Fruit fly (Drosophila melanogaster): Measurements from ENCODE around the gene PPP4R2r.

Gene PPP4R2r

DNA sequence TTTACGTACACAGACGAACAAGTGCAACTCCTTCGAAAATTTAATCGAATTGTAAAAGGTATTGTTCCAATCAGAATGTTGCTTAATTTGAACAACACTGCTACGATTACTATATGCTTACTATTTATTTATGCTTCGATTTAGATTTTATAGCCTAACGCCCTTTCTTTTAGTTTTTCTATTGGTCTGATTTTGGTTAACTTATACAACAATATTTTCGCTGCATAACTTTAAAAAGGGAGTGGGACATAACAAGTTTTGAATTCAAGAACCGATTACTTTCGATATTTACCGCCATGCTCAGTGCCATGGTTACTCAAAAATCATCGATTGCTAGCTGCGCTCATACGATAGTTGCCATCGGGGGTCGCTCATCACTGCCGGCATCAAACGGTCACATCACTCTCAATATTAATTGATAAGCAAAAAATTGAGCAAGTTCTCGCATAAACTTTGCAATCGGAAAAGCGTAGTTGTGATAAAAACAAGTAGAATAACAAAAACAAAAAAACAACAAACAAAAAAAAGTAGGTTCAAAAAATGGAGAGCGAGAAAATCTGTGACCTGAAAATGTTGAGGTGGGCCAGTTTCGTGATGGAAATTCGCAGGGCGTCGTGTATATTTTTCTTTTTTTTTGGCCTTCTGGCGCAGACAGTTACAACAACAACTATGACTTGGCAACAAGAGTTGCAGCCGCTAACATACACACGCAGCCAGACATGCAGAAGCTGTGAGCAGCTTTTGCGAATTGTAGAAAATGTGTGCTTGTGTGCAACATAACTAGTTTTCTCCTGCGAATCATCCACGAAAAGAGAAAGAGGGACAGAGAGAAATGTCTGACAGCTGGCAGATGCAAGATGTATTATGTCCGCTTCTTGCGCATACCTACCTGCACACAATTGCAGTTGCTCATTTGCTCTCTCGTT is at the start of gene PPP4R2r, which contains the start of gene CG2887:
Gene PPP4R2r, plus strand, starts transcription at position 396 of the 926 bp plus-strand sequence.
Gene CG2887, minus strand, starts transcription at position 51 of the 926 bp plus-strand sequence.
- TF ChIP-seq psq (optimal IDR thresholded peaks at IDR 0.05) (no peak), Dll (optimal IDR thresholded peaks at IDR 0.05) (no peak), EcR (GFP tag; optimal IDR thresholded peaks at IDR 0.05) (no peak)

DNA sequence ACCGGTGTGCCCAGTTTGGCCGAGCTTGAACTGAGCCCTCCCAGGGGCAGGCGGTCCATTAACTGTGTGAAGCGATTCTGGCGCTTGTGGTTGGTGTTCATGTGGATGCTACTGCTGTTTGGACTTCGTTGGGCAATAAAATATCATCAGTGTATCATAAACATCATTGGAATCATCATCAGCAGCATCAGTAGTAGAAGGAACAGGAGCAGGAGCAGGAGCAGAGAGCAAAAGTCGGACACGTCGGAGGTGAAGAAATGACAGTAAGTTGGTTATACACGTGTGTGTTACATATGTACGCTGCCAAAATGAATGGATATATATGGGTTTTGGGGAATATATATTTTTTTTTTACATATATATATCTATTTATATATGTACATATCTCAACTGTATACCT is 45.9 kb upstream of the PPP4R2r start, which contains the start of gene CG12640:
Gene CG12640, minus strand, starts transcription at position 101 of the 400 bp plus-strand sequence.
- TF ChIP-seq pan (optimal IDR thresholded peaks at IDR 0.05) (no peak), EcR (GFP tag; optimal IDR thresholded peaks at IDR 0.05) (no peak), usp (GFP tag; optimal IDR thresholded peaks at IDR 0.05) (no peak), Dll (optimal IDR thresholded peaks at IDR 0.05) (no peak), CG8478 (optimal IDR thresholded peaks at IDR 0.05) (no peak), psq (optimal IDR thresholded peaks at IDR 0.05) (no peak)

DNA sequence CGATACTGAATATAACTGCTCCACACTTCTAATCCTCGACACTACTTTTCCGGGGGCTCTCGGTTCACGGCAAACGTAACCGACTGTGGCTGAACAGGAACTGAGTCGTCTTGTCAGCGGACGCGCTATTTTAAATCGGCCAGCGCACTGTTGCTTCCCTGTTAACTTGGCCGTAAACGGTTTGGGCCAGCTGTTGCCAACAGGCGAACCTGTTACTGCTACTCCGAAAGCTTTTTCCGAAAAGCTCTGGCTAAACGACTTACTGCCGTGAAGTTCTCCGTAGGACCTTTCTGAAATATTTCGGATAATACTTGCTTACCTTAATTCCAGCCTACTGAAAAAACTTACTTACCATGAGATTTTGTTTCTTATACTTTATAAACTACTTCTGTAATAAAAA is 23.8 kb upstream of the PPP4R2r start, which contains the start of gene CG32683:
Gene CG32683, minus strand, starts transcription at position 101 of the 400 bp plus-strand sequence.
- TF ChIP-seq CG8478 (optimal IDR thresholded peaks at IDR 0.05): no peak
- no peak for TF ChIP-seq psq (optimal IDR thresholded peaks at IDR 0.05)
- no peak for TF ChIP-seq usp (GFP tag; optimal IDR thresholded peaks at IDR 0.05)
- TF ChIP-seq Dll (optimal IDR thresholded peaks at IDR 0.05): no peak
- TF ChIP-seq pan (optimal IDR thresholded peaks at IDR 0.05): no peak
- TF ChIP-seq EcR (GFP tag; optimal IDR thresholded peaks at IDR 0.05): no peak

DNA sequence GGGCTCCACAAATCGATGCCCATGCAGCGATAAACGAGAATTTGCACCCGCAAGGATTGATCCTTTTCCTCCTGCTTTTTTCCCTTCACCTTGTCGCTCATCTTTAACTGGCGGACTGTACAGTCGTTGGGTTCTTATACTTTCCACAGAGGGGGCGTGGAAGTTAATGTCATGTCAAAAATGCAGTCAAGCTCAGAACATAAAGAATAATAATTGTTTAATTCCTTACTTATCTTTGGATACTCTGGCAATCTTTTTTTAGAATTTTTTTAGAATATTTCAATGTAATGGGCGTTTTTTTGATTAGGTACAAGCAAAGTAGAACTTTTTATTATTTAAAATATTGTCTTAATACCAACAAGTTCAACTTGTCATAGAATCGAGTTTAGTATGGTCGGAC is 19.1 kb upstream of the PPP4R2r start, which contains the start of gene Or9a:
Gene Or9a, minus strand, starts transcription at position 101 of the 400 bp plus-strand sequence.
- no peak for TF ChIP-seq CG8478 (optimal IDR thresholded peaks at IDR 0.05)
- TF ChIP-seq pan (optimal IDR thresholded peaks at IDR 0.05): no peak
- no peak for TF ChIP-seq psq (optimal IDR thresholded peaks at IDR 0.05)
- no peak for TF ChIP-seq EcR (GFP tag; optimal IDR thresholded peaks at IDR 0.05)
- TF ChIP-seq Dll (optimal IDR thresholded peaks at IDR 0.05): no peak
- no peak for TF ChIP-seq usp (GFP tag; optimal IDR thresholded peaks at IDR 0.05)

DNA sequence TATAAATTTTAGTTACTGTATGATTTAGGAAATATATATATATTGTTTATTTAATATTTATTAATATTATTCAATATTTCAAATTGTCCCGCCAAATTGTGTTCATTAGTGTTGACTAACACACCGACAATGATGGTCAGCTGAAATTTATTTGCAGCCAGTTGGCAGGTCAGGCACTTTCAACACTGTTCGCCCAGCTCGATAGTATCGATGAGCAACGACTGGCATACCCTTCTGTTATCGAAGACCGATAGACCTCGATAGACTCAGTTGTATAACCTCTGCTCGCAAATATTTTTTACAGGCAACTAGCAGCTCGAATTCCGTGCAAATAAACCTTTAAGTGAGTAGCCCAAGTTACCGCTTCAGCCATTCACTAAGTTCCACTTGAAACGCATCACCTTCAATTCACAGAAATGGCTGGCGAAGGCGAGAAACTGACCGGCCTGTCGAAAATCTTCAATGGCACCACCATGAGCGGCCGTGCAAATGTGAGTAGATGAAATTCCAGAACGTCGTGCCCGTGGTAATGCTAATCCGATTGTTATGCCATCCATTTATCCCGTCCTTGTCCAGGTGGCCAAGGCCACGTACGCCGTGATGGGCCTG is 18.0 kb upstream of the PPP4R2r start, which contains the start of gene Neb-cGP:
Gene Neb-cGP, plus strand, starts transcription at position 231 of the 609 bp plus-strand sequence.
- TF ChIP-seq pan (optimal IDR thresholded peaks at IDR 0.05): no peak
- no peak for TF ChIP-seq psq (optimal IDR thresholded peaks at IDR 0.05)
- no peak for TF ChIP-seq CG8478 (optimal IDR thresholded peaks at IDR 0.05)
- TF ChIP-seq Dll (optimal IDR thresholded peaks at IDR 0.05): no peak
- TF ChIP-seq EcR (GFP tag; optimal IDR thresholded peaks at IDR 0.05): no peak
- TF ChIP-seq usp (GFP tag; optimal IDR thresholded peaks at IDR 0.05): no peak

DNA sequence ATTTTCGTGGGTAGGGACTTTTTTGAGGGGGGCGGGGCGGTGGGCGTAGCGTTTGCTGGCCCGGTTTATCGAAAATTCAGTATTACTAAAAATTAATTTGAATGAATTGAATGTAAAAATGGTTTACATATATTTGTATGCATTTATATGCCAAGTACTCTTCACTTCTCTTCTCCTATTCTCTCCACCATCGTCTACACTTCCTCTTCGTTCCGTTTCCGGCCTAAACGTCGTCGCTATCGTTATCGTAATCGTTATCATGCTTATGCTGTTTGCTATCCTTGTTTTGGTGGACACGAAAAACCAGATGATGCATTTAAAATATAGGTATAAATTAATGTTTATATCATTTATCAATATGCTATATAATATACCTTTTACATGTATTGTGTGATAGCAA is 16.7 kb upstream of the PPP4R2r start:
- TF ChIP-seq CG8478 (optimal IDR thresholded peaks at IDR 0.05): no peak
- no peak for TF ChIP-seq Dll (optimal IDR thresholded peaks at IDR 0.05)
- no peak for TF ChIP-seq usp (GFP tag; optimal IDR thresholded peaks at IDR 0.05)
- no peak for TF ChIP-seq psq (optimal IDR thresholded peaks at IDR 0.05)
- TF ChIP-seq pan (optimal IDR thresholded peaks at IDR 0.05): no peak
- TF ChIP-seq EcR (GFP tag; optimal IDR thresholded peaks at IDR 0.05): no peak

DNA sequence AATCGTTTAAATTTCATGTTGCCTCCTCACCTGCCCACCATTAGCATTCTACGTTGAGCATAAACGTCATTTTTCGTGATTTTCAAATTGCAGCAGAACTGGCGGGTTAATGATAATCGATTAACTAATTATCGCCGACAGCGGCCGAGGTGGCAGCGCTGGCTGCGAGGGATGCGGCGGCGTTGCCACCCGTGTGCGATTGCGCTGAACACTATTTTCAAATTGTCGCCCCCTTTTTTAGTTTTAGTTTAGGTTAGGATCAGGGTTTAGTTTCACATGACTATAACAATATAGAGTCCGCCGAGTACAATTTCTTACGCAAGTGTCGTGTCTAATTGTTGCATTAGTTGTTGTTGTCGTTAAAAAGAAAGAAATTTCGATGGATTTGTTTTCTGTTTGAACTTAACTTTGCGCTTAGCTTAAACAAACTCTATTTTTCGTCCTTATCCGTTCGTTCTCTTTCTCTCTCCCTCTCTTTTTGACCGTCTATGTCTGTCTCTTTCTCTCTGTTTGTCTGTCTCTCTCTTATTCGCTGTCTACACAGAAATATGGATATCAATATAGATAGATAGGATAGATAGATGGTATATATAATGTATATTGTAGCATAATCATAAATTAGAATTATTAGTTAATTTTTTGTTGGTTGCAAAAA is 15.5 kb upstream of the PPP4R2r start:
- TF ChIP-seq usp (GFP tag; optimal IDR thresholded peaks at IDR 0.05): no peak
- no peak for TF ChIP-seq pan (optimal IDR thresholded peaks at IDR 0.05)

DNA sequence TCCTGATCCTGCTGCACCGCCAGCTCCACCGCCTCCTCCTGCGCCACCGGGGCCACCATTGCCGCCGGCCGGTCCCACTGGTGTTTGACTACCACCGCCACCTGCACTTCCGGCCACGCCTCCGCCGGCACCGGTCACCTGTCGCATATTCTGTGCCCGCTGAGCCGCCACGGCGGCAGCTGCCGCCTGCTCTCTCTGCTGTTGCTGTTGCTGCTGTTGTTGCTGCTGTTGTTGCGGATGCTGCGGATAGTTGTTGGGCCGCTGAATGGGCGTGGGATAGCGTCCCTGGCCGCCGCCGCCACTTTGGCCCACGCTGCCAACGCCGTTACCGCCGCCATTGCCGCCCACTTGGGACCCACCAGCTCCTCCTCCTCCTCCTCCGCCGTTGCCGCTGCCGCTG is 14.1 kb upstream of the PPP4R2r start:
- TF ChIP-seq Dll (optimal IDR thresholded peaks at IDR 0.05): no peak
- no peak for TF ChIP-seq CG8478 (optimal IDR thresholded peaks at IDR 0.05)
- TF ChIP-seq pan (optimal IDR thresholded peaks at IDR 0.05): no peak
- TF ChIP-seq usp (GFP tag; optimal IDR thresholded peaks at IDR 0.05): no peak
- TF ChIP-seq psq (optimal IDR thresholded peaks at IDR 0.05): no peak
- no peak for TF ChIP-seq EcR (GFP tag; optimal IDR thresholded peaks at IDR 0.05)

DNA sequence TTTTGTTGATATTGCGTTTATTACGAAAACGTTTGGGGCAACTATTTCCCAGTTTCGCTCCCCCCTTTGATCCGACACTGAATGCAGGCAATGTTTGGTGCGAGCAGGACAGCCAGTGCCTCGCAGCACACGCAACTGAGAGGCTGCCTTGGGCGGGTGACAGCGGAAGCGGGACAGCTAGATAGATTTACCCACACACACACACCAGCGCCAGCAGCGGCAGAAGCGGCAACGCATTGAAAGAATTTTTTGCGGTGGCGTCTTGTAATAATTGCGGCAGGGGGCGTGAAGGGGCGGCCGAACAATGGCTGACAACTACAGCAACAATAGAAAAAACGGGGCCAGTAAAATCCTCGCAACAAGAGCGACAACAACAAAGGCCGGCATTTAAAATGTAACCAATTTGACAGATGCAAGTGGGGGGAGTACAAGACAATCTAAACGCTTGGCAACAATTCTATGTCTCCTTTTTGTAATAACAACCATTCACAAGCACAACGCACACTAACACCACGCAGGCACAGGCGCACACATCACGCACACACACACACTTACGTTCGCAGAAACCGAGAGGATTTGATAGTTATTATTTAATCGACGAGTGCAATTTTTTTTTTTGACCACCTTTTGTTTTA is 5.9 kb upstream of the PPP4R2r start:
- TF ChIP-seq CG8478 (optimal IDR thresholded peaks at IDR 0.05): peak; percentile 75
- TF ChIP-seq psq (optimal IDR thresholded peaks at IDR 0.05): no peak

DNA sequence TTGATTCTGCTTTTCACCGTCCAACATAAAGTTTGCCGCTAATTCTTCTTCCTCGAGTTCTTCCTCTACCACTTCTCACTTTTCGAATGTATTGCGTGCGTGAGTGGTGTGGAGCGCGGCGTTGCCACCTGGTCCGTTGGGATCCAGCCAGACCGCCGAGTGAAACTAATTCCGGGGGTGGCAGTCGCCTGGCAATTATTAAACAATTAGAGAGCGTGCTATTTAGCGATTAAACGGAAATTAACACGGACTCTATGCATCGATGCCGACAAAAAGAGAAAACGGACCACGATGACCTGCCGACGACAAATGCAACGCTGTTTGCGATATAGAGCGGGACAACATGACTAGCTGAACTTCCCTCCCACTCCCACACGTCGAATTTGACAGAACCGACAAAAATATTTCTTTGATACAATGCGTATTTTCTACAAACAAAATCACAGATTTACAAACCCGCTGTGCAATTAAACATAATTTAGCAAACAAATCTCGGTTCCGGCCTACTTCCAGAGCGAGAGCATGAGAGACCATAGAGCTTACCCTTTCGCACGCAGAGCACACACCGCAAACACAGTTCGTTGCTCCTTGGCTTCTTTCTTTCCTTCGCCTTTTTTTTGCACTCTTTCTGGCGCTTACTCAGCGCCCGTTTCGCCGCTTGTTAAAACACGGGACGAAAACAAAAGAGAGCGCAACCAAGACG is 5.0 kb upstream of the PPP4R2r start, which contains the start of gene CG2889:
Gene CG2889, plus strand, starts transcription at position 429 of the 703 bp plus-strand sequence.
- TF ChIP-seq EcR (GFP tag; optimal IDR thresholded peaks at IDR 0.05): peak in 1 of 2 experiments; percentile 94
- peak; percentile 72 for TF ChIP-seq CG8478 (optimal IDR thresholded peaks at IDR 0.05)
- no peak for TF ChIP-seq psq (optimal IDR thresholded peaks at IDR 0.05)
- no peak for TF ChIP-seq Dll (optimal IDR thresholded peaks at IDR 0.05)

DNA sequence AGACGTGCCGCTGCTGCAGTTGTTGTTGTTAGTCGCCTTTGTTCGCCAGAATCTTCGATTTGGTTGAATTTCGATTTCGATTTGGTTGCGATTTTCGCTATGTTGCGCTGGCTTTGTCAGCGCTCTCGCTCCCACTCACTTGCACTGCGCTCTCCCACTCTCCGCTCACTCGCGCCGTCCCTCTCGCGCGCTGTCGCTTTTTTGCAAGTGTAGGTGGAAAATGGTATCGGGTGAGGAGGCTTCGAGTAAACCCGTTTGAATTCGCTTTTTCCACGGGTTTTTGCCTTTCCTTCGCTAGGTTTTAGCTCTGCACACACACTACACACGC is 4.5 kb upstream of the PPP4R2r start:
- TF ChIP-seq usp (GFP tag; optimal IDR thresholded peaks at IDR 0.05) (no peak), Dll (optimal IDR thresholded peaks at IDR 0.05) (peak; percentile 56), pan (optimal IDR thresholded peaks at IDR 0.05) (no peak), EcR (GFP tag; optimal IDR thresholded peaks at IDR 0.05) (no peak)
